Fruit fly (Drosophila melanogaster) whole organism, embryonic: ENCODE results near the gene Wbp2.
A peak's percentile ranks its signal among the peaks of the same experiment; 100 is the strongest.

Experiments
- CG1024 ChIP-seq: fragments of 200-800 bp; sonication (Bioruptor generic); IDR thresholded peaks from 2 replicates; pipeline ENCODE4 v1.3.6; 2022; ENCODE audit warnings: missing biosample characterization, missing genetic modification characterization
- CG10366 ChIP-seq: fragments of 200-800 bp; sonication (Bioruptor generic); IDR thresholded peaks from 2 replicates; pipeline ENCODE4 v1.3.6; 2022; ENCODE audit warnings: missing biosample characterization, missing genetic modification characterization
- CG10543 ChIP-seq: fragments of 200-800 bp; sonication (Bioruptor generic); optimal IDR thresholded peaks from 3 replicates; lab custom pipeline; 2017; ENCODE audit warnings: missing biosample characterization, mild to moderate bottlenecking, missing genetic modification characterization, moderate library complexity
- CG11085 ChIP-seq: fragments of 200-800 bp; sonication (Bioruptor generic); IDR thresholded peaks from 2 replicates; pipeline ENCODE4 v1.3.6; 2022; ENCODE audit warnings: missing biosample characterization, missing genetic modification characterization
- CG11696 ChIP-seq: fragments of 200-800 bp; sonication (Bioruptor generic); IDR thresholded peaks from 2 replicates; pipeline ENCODE4 v1.3.6; 2022; ENCODE audit warnings: missing biosample characterization, missing genetic modification characterization
- CG12219 ChIP-seq: fragments of 200-800 bp; sonication (Bioruptor generic); optimal IDR thresholded peaks from 3 replicates; lab custom pipeline; 2018; ENCODE audit warnings: missing biosample characterization, mild to moderate bottlenecking, missing genetic modification characterization
- CG12769 ChIP-seq: fragments of 200-800 bp; sonication (Bioruptor generic); optimal IDR thresholded peaks from 2 replicates; lab custom pipeline; 2019; ENCODE audit warnings: missing biosample characterization, mild to moderate bottlenecking, missing genetic modification characterization, moderate library complexity
- CG17829 ChIP-seq: fragments of 200-800 bp; optimal IDR thresholded peaks from 2 replicates; lab custom pipeline; 2019; ENCODE audit warnings: missing biosample characterization, mild to moderate bottlenecking, missing genetic modification characterization, moderate library complexity
- CG2116 ChIP-seq: fragments of 200-800 bp; sonication (Bioruptor generic); optimal IDR thresholded peaks from 3 replicates; lab custom pipeline; 2018; ENCODE audit warnings: missing biosample characterization, mild to moderate bottlenecking, missing genetic modification characterization
- CG32532 ChIP-seq: fragments of 200-800 bp; sonication (Bioruptor generic); IDR thresholded peaks from 2 replicates; pipeline ENCODE4 v1.3.6; 2022; ENCODE audit warnings: missing biosample characterization, missing genetic modification characterization
- CG33557 ChIP-seq: fragments of 200-800 bp; sonication (Bioruptor generic); optimal IDR thresholded peaks from 2 replicates; lab custom pipeline; 2019; ENCODE audit warnings: missing biosample characterization, mild to moderate bottlenecking, missing genetic modification characterization, moderate library complexity
- CG34422 ChIP-seq: fragments of 200-800 bp; sonication (Bioruptor generic); IDR thresholded peaks from 3 replicates; pipeline ENCODE4 v1.3.6; 2022; ENCODE audit warnings: missing biosample characterization, missing genetic modification characterization
- CG5245 ChIP-seq: fragments of 200-800 bp; sonication (Bioruptor generic); optimal IDR thresholded peaks from 3 replicates; lab custom pipeline; 2016; ENCODE audit warnings: missing biosample characterization, missing genetic modification characterization
- CG6854 ChIP-seq: fragments of 200-800 bp; sonication (Bioruptor generic); optimal IDR thresholded peaks from 3 replicates; lab custom pipeline; 2017; ENCODE audit warnings: missing biosample characterization, mild to moderate bottlenecking, missing genetic modification characterization
- CG7745 ChIP-seq: fragments of 200-800 bp; sonication (Bioruptor generic); optimal IDR thresholded peaks from 2 replicates; lab custom pipeline; 2018; ENCODE audit warnings: missing biosample characterization, mild to moderate bottlenecking, missing genetic modification characterization, moderate library complexity
- CG7786 ChIP-seq: fragments of 200-800 bp; sonication (Bioruptor generic); optimal IDR thresholded peaks from 2 replicates; lab custom pipeline; 2016; ENCODE audit warnings: missing biosample characterization, missing genetic modification characterization
- CG7839 ChIP-seq: fragments of 200-800 bp; sonication (Bioruptor generic); optimal IDR thresholded peaks from 3 replicates; lab custom pipeline; 2018; ENCODE audit warnings: missing biosample characterization, mild to moderate bottlenecking, missing genetic modification characterization, moderate library complexity
- CG7987 ChIP-seq: fragments of 200-800 bp; sonication (Bioruptor generic); optimal IDR thresholded peaks from 2 replicates; lab custom pipeline; 2018; ENCODE audit warnings: missing biosample characterization, mild to moderate bottlenecking, missing genetic modification characterization, moderate library complexity
- Dek ChIP-seq: fragments of 200-800 bp; sonication (Bioruptor generic); optimal IDR thresholded peaks from 3 replicates; lab custom pipeline; 2019; ENCODE audit warnings: missing biosample characterization, mild to moderate bottlenecking, missing genetic modification characterization, moderate library complexity
- Dll ChIP-seq: fragments of 200-800 bp; sonication (Bioruptor generic); IDR thresholded peaks from 4 replicates; pipeline ENCODE4 v1.3.6; 2022; ENCODE audit warnings: missing biosample characterization, missing genetic modification characterization; ENCODE audit not compliant: partially characterized antibody
- ERR ChIP-seq: fragments of 200-800 bp; sonication (Bioruptor generic); optimal IDR thresholded peaks from 2 replicates; lab custom pipeline; 2016; ENCODE audit warnings: missing biosample characterization, missing genetic modification characterization
- Elba2 ChIP-seq: fragments of 200-800 bp; sonication (Bioruptor generic); optimal IDR thresholded peaks from 3 replicates; lab custom pipeline; 2016; ENCODE audit warnings: missing biosample characterization, missing genetic modification characterization
- Ets65A ChIP-seq: fragments of 200-800 bp; sonication (Bioruptor generic); peaks from one replicate; lab custom pipeline; 2016; ENCODE audit warnings: missing biosample characterization, missing genetic modification characterization
- H15 ChIP-seq: fragments of 200-800 bp; sonication (Bioruptor generic); IDR thresholded peaks from 3 replicates; pipeline ENCODE4 v1.3.6; 2022; ENCODE audit warnings: missing biosample characterization, missing genetic modification characterization
- Meics ChIP-seq: fragments of 200-800 bp; sonication (Bioruptor generic); optimal IDR thresholded peaks from 2 replicates; lab custom pipeline; 2017; ENCODE audit warnings: missing biosample characterization, mild to moderate bottlenecking, missing genetic modification characterization
- Mes4 ChIP-seq: fragments of 200-800 bp; sonication (Bioruptor generic); optimal IDR thresholded peaks from 2 replicates; lab custom pipeline; 2016; ENCODE audit warnings: missing biosample characterization, missing genetic modification characterization
- NC2β ChIP-seq: fragments of 200-800 bp; sonication (Bioruptor generic); optimal IDR thresholded peaks from 2 replicates; lab custom pipeline; 2016; ENCODE audit warnings: missing biosample characterization, missing genetic modification characterization
- Nf-YC ChIP-seq: fragments of 200-800 bp; optimal IDR thresholded peaks from 3 replicates; lab custom pipeline; 2019; ENCODE audit warnings: missing biosample characterization, mild to moderate bottlenecking, missing genetic modification characterization, moderate library complexity
- Rfx ChIP-seq: fragments of 200-800 bp; sonication (Bioruptor generic); IDR thresholded peaks from 2 replicates; pipeline ENCODE4 v1.3.6; 2022; ENCODE audit warnings: missing biosample characterization, missing genetic modification characterization
- TFAM ChIP-seq: fragments of 200-800 bp; sonication (Bioruptor generic); optimal IDR thresholded peaks from 2 replicates; lab custom pipeline; 2017; ENCODE audit warnings: missing biosample characterization, missing genetic modification characterization, inconsistent platforms
- Trl ChIP-seq, 3 experiments: fragments of >200 bp in 2 of 3; fragments of 200-800 bp in 1 of 3; sonication (Bioruptor generic) in 1 of 3; optimal IDR thresholded peaks; 2 replicates in 1 of 3; 3 replicates in 2 of 3; lab custom pipeline; 2016 to 2017; ENCODE audit warnings: missing biosample characterization in 1 of 3, missing genetic modification characterization in 1 of 3
- Vsx1 ChIP-seq: fragments of 200-800 bp; sonication (Bioruptor generic); optimal IDR thresholded peaks from 2 replicates; lab custom pipeline; 2017; ENCODE audit warnings: missing biosample characterization, mild to moderate bottlenecking, missing genetic modification characterization, missing genetic modification reagents
- abd-A ChIP-seq: fragments of 200-800 bp; sonication (Bioruptor generic); optimal IDR thresholded peaks from 3 replicates; lab custom pipeline; 2019; ENCODE audit warnings: missing biosample characterization, mild to moderate bottlenecking, missing genetic modification characterization, moderate library complexity
- ato ChIP-seq: fragments of 200-800 bp; sonication (Bioruptor generic); IDR thresholded peaks from 2 replicates; pipeline ENCODE4 v1.3.6; 2022; ENCODE audit warnings: missing biosample characterization, missing genetic modification characterization; ENCODE audit not compliant: partially characterized antibody
- chm ChIP-seq: fragments of 200-800 bp; sonication (Bioruptor generic); IDR thresholded peaks from 2 replicates; pipeline ENCODE4 v1.3.6; 2022; ENCODE audit warnings: missing biosample characterization, missing genetic modification characterization
- disco-r ChIP-seq: fragments of 200-800 bp; sonication (Bioruptor generic); optimal IDR thresholded peaks from 2 replicates; lab custom pipeline; 2016; ENCODE audit warnings: missing biosample characterization, missing genetic modification characterization
- ftz-f1 ChIP-seq: fragments of 200-800 bp; sonication (Bioruptor generic); optimal IDR thresholded peaks from 2 replicates; lab custom pipeline; 2016; ENCODE audit warnings: missing biosample characterization, missing genetic modification characterization
- hb ChIP-seq: fragments of 200-800 bp; sonication (Bioruptor generic); IDR thresholded peaks from 3 replicates; pipeline ENCODE4 v1.3.6; 2022; ENCODE audit warnings: missing biosample characterization, missing genetic modification characterization; ENCODE audit not compliant: partially characterized antibody
- hbn ChIP-seq: fragments of 200-800 bp; sonication (Bioruptor generic); IDR thresholded peaks from 2 replicates; pipeline ENCODE4 v1.3.6; 2022; ENCODE audit warnings: missing biosample characterization, missing genetic modification characterization; ENCODE audit not compliant: partially characterized antibody
- inv ChIP-seq: fragments of 200-800 bp; sonication (Bioruptor generic); IDR thresholded peaks from 2 replicates; pipeline ENCODE4 v1.3.6; 2022; ENCODE audit warnings: missing biosample characterization, missing genetic modification characterization; ENCODE audit not compliant: partially characterized antibody
- jigr1 ChIP-seq: fragments of 200-800 bp; sonication (Bioruptor generic); IDR thresholded peaks from 3 replicates; pipeline ENCODE4 v1.3.6; 2022; ENCODE audit warnings: missing biosample characterization, missing genetic modification characterization
- lbe ChIP-seq: fragments of 200-800 bp; sonication (Bioruptor generic); optimal IDR thresholded peaks from 2 replicates; lab custom pipeline; 2016; ENCODE audit warnings: missing biosample characterization, mild to moderate bottlenecking, missing genetic modification characterization
- pum ChIP-seq: fragments of 200-800 bp; sonication (Bioruptor generic); optimal IDR thresholded peaks from 2 replicates; lab custom pipeline; 2016; ENCODE audit warnings: missing biosample characterization, missing genetic modification characterization
- run ChIP-seq: fragments of 200-800 bp; sonication (Bioruptor generic); optimal IDR thresholded peaks from 3 replicates; lab custom pipeline; 2018; ENCODE audit warnings: missing biosample characterization, mild to moderate bottlenecking, missing genetic modification characterization
- unpg ChIP-seq: fragments of 200-800 bp; sonication (Bioruptor generic); optimal IDR thresholded peaks from 3 replicates; lab custom pipeline; 2018; ENCODE audit warnings: missing biosample characterization, mild to moderate bottlenecking, missing genetic modification characterization, moderate library complexity
- z ChIP-seq: fragments of 200-800 bp; sonication (Bioruptor generic); IDR thresholded peaks from 3 replicates; pipeline ENCODE4 v1.3.6; 2022; ENCODE audit warnings: missing biosample characterization, missing genetic modification characterization
- zen ChIP-seq: fragments of 200-800 bp; sonication (Bioruptor generic); optimal IDR thresholded peaks from 3 replicates; lab custom pipeline; 2018; ENCODE audit warnings: missing biosample characterization, mild to moderate bottlenecking, missing genetic modification characterization, moderate library complexity
- zf30C ChIP-seq: fragments of 200-800 bp; sonication (Bioruptor generic); optimal IDR thresholded peaks from 3 replicates; lab custom pipeline; 2018; ENCODE audit warnings: missing biosample characterization, mild to moderate bottlenecking, missing genetic modification characterization

Wbp2 gene

DNA sequence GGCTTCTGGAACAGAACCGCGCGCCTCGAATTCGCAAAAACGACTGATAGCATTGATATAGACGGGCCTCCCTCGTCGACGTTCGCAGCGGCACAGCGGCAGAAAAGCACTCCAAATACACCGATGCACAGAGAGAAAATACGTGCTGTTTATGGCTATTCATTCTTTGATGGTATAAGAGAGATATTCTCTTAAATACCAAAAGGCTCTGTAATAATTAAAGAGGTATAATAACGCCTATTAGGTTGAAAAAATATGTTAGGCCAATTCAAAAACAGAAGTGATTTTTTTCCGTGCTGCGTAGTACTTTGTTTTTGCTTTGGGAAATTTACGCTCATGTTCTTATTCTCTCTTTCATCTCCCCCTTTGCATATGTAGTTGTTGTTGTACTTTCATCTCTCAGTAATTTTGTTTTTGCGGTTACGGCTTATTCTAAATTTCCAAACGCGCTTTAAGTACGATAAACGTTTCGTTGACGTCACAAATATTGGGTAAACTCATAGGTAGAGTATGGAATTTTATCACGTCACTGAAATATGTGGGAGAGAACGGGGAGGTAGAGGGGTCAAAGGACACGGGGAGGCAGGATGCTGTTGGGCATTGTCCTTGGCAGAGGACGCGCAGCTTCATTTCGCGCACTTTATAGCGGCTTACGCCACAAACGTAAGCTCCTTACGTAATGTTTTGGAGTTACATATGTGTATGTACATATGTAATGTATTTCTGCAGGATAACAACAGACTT, 6.7 kb upstream of the Wbp2 start, which contains the start of gene nebu (continued):
- TF ChIP-seq jigr1 (no peak; the same call in 2 of the 3 replicates), Trl (optimal IDR thresholded peaks at IDR 0.05; lab: Kevin White, UChicago) (peak in 1 of 2 experiments; percentile 60), Trl (GFP tag; optimal IDR thresholded peaks at IDR 0.05; lab: Kevin White, UChicago) (peak; percentile 96), hbn (GFP tag; lab: Robert Waterston, UW) (no peak), CG5245 (peak; percentile 91), inv (GFP tag; lab: Robert Waterston, UW) (no peak), run (tag; lab: Kevin White, UChicago) (peak; percentile 84), H15 (GFP tag; lab: Robert Waterston, UW) (peak; percentile 95), Mes4 (GFP tag; lab: Kevin White, UChicago) (peak; percentile 83), z (GFP tag; lab: Robert Waterston, UW) (peak; percentile 64; the same call in 2 of the 3 replicates), CG7839 (tag; lab: Kevin White, UChicago) (peak; percentile 97), ERR (GFP tag; lab: Kevin White, UChicago) (peak; percentile 97), chm (GFP tag; lab: Robert Waterston, UW) (peak; percentile 95; the same call in 1 of the 2 replicates), CG10543 (GFP tag; lab: Kevin White, UChicago) (peak; percentile 94), CG2116 (GFP tag; lab: Kevin White, UChicago) (peak; percentile 73), NC2β (GFP tag; lab: Kevin White, UChicago) (peak; percentile 90), disco-r (GFP tag; lab: Kevin White, UChicago) (peak; percentile 93), Dek (peak; percentile 97), hb (no peak), lbe (GFP tag; lab: Kevin White, UChicago) (peak; percentile 97), CG11696 (GFP tag; lab: Robert Waterston, UW) (peak; percentile 83), abd-A (tag; lab: Kevin White, UChicago) (peak; percentile 90), CG17829 (tag; lab: Kevin White, UChicago) (peak; percentile 92), ftz-f1 (GFP tag; lab: Kevin White, UChicago) (peak; percentile 72), zen (peak; percentile 86), CG1024 (peak; percentile 85), TFAM (GFP tag; lab: Kevin White, UChicago) (peak; percentile 29), CG32532 (GFP tag; lab: Robert Waterston, UW) (peak; percentile 99), pum (peak; percentile 91), CG6854 (GFP tag; lab: Kevin White, UChicago) (peak; percentile 94), CG7786 (peak; percentile 99), Rfx (GFP tag; lab: Robert Waterston, UW) (peak; percentile 99), CG10366 (GFP tag; lab: Robert Waterston, UW) (peak; percentile 95), CG12769 (tag; lab: Kevin White, UChicago) (peak; percentile 98), CG7745 (tag; lab: Kevin White, UChicago) (no peak), Ets65A (GFP tag; lab: Kevin White, UChicago) (peak; percentile 99), ato (no peak), CG12219 (GFP tag; lab: Kevin White, UChicago) (peak; percentile 93), zf30C (GFP tag; lab: Kevin White, UChicago) (peak; percentile 89), Meics (GFP tag; lab: Kevin White, UChicago) (peak; percentile 98), CG7987 (GFP tag; lab: Kevin White, UChicago) (peak; percentile 79), Elba2 (peak; percentile 51), unpg (GFP tag; lab: Kevin White, UChicago) (peak; percentile 96), CG34422 (GFP tag; lab: Robert Waterston, UW) (peak; percentile 96), Vsx1 (GFP tag; lab: Kevin White, UChicago) (peak; percentile 87), CG11085 (GFP tag; lab: Robert Waterston, UW) (no peak; the same call in 1 of the 2 replicates), Nf-YC (tag; lab: Kevin White, UChicago) (peak; percentile 81), Dll (GFP tag; lab: Robert Waterston, UW) (no peak), CG33557 (GFP tag; lab: Kevin White, UChicago) (peak; percentile 47)
